Fruit fly (Drosophila melanogaster) Kc167 (cell line): ENCODE results near the gene fd19B.
"Not testable (repeated sequence)": the region's sequence is repeated elsewhere in the genome, so short reads cannot be mapped to it uniquely, and the experiment has no call there.

Experiments used
- Myc ChIP-seq: fragments of >200 bp; optimal IDR thresholded peaks from 2 replicates; lab custom pipeline; 2017; ENCODE audit warnings: missing external identifiers
- Sin3A ChIP-seq: fragments of >200 bp; optimal IDR thresholded peaks from 2 replicates; lab custom pipeline; 2018; ENCODE audit warnings: missing external identifiers
- h ChIP-seq: fragments of >200 bp; optimal IDR thresholded peaks from 3 replicates; lab custom pipeline; 2018; ENCODE audit warnings: missing external identifiers
- insv ChIP-seq: fragments of >200 bp; optimal IDR thresholded peaks from 3 replicates; lab custom pipeline; 2018; ENCODE audit warnings: missing external identifiers
- psq ChIP-seq: fragments of >200 bp; optimal IDR thresholded peaks from 2 replicates; lab custom pipeline; 2017; ENCODE audit warnings: missing external identifiers
- ttk ChIP-seq: sonication (Bioruptor generic); optimal IDR thresholded peaks from 2 replicates; lab custom pipeline; 2017; ENCODE audit warnings: missing external identifiers

Gene fd19B

dm6 chrX:20092308-20092707 is at the start of gene fd19B:
fd19B (minus strand) TSS chrX:20092408.
- TF ChIP-seq h (lab: Kevin White, UChicago) (no peak), insv (no peak), psq (lab: Kevin White, UChicago) (no peak), Sin3A (lab: Kevin White, UChicago) (no peak), ttk (lab: Kevin White, UChicago) (no peak), Myc (lab: Kevin White, UChicago) (no peak)

- no peak for TF ChIP-seq h (lab: Kevin White, UChicago)
- no peak for TF ChIP-seq Myc (lab: Kevin White, UChicago)
- no peak for TF ChIP-seq Sin3A (lab: Kevin White, UChicago)
- TF ChIP-seq ttk (lab: Kevin White, UChicago), result no peak
- no peak for TF ChIP-seq insv
- TF ChIP-seq psq (lab: Kevin White, UChicago), result no peak
Observed at dm6 chrX:20140710-20141109, 48.5 kb upstream of the fd19B start, which contains the start of gene CG34332. CG34332 (plus strand) TSS chrX:20141010.

dm6 chrX:20139493-20139892 is 47.3 kb upstream of the fd19B start, which contains the start of gene CG42583:
CG42583 (plus strand) TSS chrX:20139793.
- TF ChIP-seq h (lab: Kevin White, UChicago) (no peak), insv (no peak), psq (lab: Kevin White, UChicago) (no peak), ttk (lab: Kevin White, UChicago) (no peak), Myc (lab: Kevin White, UChicago) (no peak), Sin3A (lab: Kevin White, UChicago) (no peak)

dm6 chrX:20133432-20133831 is 41.2 kb upstream of the fd19B start, which contains the start of gene CG15322:
CG15322 (plus strand) TSS chrX:20133579.
- TF ChIP-seq Myc (lab: Kevin White, UChicago) (no peak), psq (lab: Kevin White, UChicago) (no peak), h (lab: Kevin White, UChicago) (no peak), insv (no peak), Sin3A (lab: Kevin White, UChicago) (no peak), ttk (lab: Kevin White, UChicago) (no peak)

DNA sequence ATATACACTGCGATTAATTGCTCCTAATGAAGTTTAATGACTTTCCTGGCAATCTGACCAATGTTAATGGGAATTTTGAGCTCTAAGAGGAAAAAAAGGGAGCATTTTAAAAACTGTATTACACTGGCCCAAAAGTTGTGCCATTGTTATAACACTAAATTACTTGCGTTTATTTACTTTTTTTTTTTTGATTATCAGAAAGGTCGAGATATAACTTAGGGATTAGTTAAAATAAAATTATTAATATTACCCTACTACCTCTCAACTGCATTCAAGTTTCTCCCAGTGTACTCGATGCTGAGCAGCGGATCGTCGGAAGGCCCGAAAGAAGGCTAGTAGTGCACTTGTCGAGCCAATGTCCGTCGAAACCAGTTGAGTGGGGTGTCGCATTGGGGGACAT is 38.3 kb upstream of the fd19B start:
- no peak for TF ChIP-seq Myc (lab: Kevin White, UChicago)
- TF ChIP-seq insv, result no peak
- no peak for TF ChIP-seq psq (lab: Kevin White, UChicago)
- no peak for TF ChIP-seq Sin3A (lab: Kevin White, UChicago)
- no peak for TF ChIP-seq h (lab: Kevin White, UChicago)
- no peak for TF ChIP-seq ttk (lab: Kevin White, UChicago)

DNA sequence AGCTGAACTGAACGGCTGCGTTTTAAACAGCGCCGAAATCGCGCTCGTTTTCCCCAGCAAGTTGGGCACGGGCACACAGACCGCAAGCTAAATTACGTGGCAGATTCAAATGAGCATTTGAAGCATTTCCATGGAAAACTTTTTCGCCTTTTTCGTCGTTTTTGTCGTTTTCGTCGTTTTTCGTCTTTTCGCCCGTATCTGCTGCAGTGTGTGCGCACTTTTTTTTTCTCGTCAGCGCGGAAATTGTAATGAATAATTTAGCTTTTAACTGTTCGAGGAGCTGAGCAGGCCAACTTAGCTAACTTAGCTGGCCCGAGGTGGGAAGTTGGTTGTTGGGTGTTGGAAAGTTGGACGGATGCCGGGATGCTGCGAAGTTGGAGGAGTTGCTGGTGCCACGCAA is 37.3 kb upstream of the fd19B start:
- no peak for TF ChIP-seq h (lab: Kevin White, UChicago)
- TF ChIP-seq insv, result no peak
- TF ChIP-seq Myc (lab: Kevin White, UChicago), result no peak
- no peak for TF ChIP-seq Sin3A (lab: Kevin White, UChicago)
- no peak for TF ChIP-seq ttk (lab: Kevin White, UChicago)
- no peak for TF ChIP-seq psq (lab: Kevin White, UChicago)

DNA sequence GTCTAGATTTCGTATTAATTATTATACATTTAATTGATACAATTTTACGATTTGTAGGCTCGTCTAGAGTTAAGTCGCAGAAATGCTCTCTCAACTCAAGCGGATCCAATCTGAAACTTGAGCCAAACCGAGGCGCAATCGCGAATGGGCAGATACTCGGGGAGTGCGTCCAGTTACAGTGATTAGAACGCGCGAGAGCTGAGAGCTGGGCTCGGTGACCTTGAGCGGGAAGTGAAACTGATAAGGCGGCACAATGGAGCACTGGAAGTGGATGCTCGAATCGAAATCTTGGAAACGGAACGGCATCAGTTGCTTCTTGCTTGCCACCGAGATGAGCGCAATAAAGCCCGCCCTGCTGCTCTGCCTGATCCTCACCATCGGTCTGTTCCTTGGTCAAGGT is 29.9 kb upstream of the fd19B start, which contains the start of gene CG34331:
Gene CG34331, plus strand, starts transcription at position 301 of the 400 bp plus-strand sequence.
- TF ChIP-seq ttk (lab: Kevin White, UChicago), result no peak
- TF ChIP-seq Myc (lab: Kevin White, UChicago), result no peak
- TF ChIP-seq insv, result no peak
- no peak for TF ChIP-seq Sin3A (lab: Kevin White, UChicago)
- no peak for TF ChIP-seq psq (lab: Kevin White, UChicago)
- no peak for TF ChIP-seq h (lab: Kevin White, UChicago)

DNA sequence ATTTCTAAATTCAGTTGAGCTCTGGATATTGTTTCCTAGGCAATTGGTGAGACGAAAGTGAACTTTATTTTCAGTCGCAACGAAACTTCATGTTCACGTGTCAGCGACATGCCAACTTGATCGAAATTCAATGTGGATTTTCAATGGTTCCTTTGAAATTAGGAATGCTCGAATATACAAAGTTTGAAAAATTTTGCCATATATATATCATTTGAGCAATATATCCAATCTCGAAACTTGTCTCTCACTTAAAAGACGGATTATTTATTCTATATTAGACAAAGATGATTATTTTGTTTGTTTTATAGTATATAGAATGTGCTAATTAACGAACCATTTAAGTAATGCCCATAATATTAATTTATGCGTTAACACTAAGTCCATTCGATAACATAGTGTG is 18.3 kb upstream of the fd19B start, which contains the start of gene karr:
Gene karr, minus strand, starts transcription at position 101 of the 400 bp plus-strand sequence.
- no peak for TF ChIP-seq psq (lab: Kevin White, UChicago)
- TF ChIP-seq Sin3A (lab: Kevin White, UChicago), result no peak
- no peak for TF ChIP-seq insv

DNA sequence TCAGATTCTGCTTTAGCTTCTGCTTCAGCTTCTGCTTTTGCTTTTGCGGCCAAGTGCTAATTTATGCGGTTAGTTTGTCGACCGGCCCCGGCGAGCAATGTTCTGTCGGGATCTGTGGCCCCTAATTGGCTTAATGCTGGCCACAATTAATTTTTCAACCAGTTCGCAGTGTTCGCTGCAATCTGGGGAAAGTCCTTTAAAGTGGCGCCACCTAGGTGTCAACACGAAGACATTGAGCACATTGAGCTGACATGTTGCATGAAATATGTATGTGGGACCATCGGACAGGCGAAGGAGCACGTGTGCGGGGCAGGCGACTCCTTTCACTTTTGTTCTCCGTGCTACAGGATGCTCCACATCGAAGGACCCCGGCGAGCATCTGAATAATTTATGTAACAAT is 12.8 kb upstream of the fd19B start:
- TF ChIP-seq Sin3A (lab: Kevin White, UChicago) (no peak), Myc (lab: Kevin White, UChicago) (no peak), ttk (lab: Kevin White, UChicago) (no peak), psq (lab: Kevin White, UChicago) (no peak), insv (no peak), h (lab: Kevin White, UChicago) (no peak)

DNA sequence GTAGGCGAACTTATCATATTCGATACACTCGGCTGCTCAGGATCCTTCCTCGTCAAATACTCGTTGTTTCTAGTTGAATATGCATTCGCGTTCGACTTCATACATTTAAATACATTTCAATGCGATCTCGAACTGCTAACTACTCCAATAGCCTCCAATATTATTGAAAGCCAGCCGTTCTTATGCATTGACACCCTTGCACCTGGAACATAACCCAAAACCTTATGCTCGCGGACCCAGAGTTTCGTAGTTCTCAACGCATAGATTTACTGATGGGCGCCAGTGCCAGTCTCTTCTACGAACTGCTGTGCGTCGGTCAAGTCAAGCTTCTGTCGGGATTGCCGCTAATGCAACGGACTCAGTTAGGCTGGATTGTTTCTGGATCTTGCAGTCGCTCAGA is 4.2 kb upstream of the fd19B start, which contains the start of gene CG42581:
Gene CG42581, minus strand, starts transcription at position 101 of the 400 bp plus-strand sequence.
- TF ChIP-seq Myc, ttk, psq (lab: Kevin White, UChicago): not testable (repeated sequence)

- not testable (repeated sequence) for TF ChIP-seq Myc, h, ttk (lab: Kevin White, UChicago)
Observed at dm6 chrX:20094098-20094497, 1.9 kb upstream of the fd19B start, which contains the start of gene Or19b. Or19b (plus strand) TSS chrX:20094398.

DNA sequence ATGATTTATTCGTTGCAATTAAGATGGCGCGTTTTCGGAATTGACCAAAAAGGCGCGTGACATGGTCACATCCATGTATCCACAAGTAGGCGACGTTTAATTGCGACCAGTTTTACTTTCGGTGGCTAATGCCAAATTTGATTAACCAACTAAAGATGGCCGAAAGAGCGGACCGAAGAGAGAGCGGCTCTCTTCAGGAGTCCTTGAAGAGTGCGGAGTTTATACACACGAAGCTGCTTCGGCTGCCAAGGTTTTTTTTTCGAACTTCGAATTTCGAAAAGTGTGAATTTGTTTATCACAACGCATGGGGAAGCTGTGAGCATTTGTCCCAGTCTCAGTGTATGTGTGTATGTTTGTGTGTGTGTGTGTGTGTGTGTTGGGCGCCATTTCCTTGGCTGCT is 8.4 kb downstream of the fd19B start:
- TF ChIP-seq ttk (lab: Kevin White, UChicago) (no peak), h (lab: Kevin White, UChicago) (no peak), psq (lab: Kevin White, UChicago) (no peak), Sin3A (lab: Kevin White, UChicago) (no peak)
